Worm (Caenorhabditis elegans) whole organism, mixed stage, embryonic: ENCODE results near the gene spv-1.

Source experiments
- ces-1 ChIP-seq: fragments of 150-350 bp; optimal IDR thresholded peaks from 2 replicates; lab custom pipeline; 2014; ENCODE audit warnings: missing biosample characterization, missing genetic modification reagents, missing genetic modification characterization
- elt-3 ChIP-seq: fragments of 150-350 bp; optimal IDR thresholded peaks from 2 replicates; lab custom pipeline; 2014; ENCODE audit warnings: missing biosample characterization, missing genetic modification characterization
- lin-13 ChIP-seq: fragments of 150-350 bp; optimal IDR thresholded peaks from 2 replicates; lab custom pipeline; 2014; ENCODE audit warnings: missing biosample characterization, missing genetic modification characterization
- mls-2 ChIP-seq: sonication (generic microtip); optimal IDR thresholded peaks from 2 replicates; lab custom pipeline; 2016; ENCODE audit warnings: mild to moderate bottlenecking, missing genetic modification characterization, moderate library complexity, missing compliant biosample characterization
- nhr-12 ChIP-seq: fragments of 150-350 bp; optimal IDR thresholded peaks from 2 replicates; lab custom pipeline; 2014; ENCODE audit warnings: missing biosample characterization, missing genetic modification characterization
- nhr-28 ChIP-seq: fragments of 150-350 bp; optimal IDR thresholded peaks from 2 replicates; lab custom pipeline; 2014; ENCODE audit warnings: missing biosample characterization, missing genetic modification characterization
- snpc-4 ChIP-seq: fragments of 150-350 bp; optimal IDR thresholded peaks from 2 replicates; lab custom pipeline; 2014; ENCODE audit warnings: missing biosample characterization, missing genetic modification characterization
- unc-62 ChIP-seq: fragments of 150-350 bp; optimal IDR thresholded peaks from 2 replicates; lab custom pipeline; 2014; ENCODE audit warnings: missing biosample characterization, missing genetic modification reagents, missing genetic modification characterization
- ztf-11 ChIP-seq: fragments of 150-350 bp; optimal IDR thresholded peaks from 2 replicates; lab custom pipeline; 2014; ENCODE audit warnings: missing biosample characterization, missing genetic modification characterization

ce11 chrII:7870632-7871031 is 57.9 kb downstream of the spv-1 start:
- TF ChIP-seq nhr-12 (no peak), lin-13 (no peak), snpc-4 (no peak), elt-3 (tag; lab: Kevin White, UChicago) (no peak), nhr-28 (tag; lab: Kevin White, UChicago) (no peak), ztf-11 (no peak), unc-62 (no peak), mls-2 (tag; lab: Kevin White, UChicago) (no peak), ces-1 (GFP tag; lab: Kevin White, UChicago) (no peak)
